Fruit fly (Drosophila melanogaster): ENCODE results near the gene CG12375.

CG12375 gene

DNA sequence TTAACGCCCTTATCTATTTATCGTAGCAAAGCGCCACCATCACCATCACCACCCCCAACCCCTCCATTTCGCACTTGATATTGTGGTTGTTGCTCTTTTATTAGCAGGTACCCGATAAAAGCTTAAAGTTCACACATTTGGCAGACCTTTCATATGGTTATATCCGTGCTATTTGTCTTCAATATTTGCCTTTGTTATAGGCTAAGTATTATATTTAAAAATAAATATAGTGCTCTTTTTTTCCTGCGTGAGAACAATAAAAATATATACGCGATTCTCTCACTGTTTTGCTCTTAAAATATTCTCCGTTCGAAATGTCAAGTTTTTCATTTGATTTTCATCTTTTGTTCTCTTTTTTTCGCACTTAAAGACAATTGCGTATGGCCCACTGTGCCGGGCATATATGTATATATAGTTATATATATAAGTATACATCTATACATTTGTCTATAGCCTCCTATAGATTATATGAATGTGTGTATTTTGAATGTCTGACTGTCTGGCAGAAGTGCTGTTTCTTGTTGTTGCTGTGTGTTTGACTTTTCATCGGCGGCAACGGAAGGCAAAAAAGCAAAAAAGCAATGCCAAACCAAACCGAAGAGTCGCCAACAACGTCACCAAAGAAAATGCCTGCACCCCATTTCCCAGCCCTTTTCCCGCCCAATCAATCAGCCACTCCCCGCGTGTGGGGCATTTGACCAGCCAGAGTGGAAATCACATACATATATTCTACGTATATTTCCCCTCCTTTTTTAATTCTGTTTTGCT, 32.4 kb downstream of the CG12375 start (continued):
- TF ChIP-seq Trl (optimal IDR thresholded peaks at IDR 0.05) (peak in 1 of 2 experiments; percentile 47), Trl (GFP tag; optimal IDR thresholded peaks at IDR 0.05) (no peak), Meics (GFP tag; optimal IDR thresholded peaks at IDR 0.05) (peak; percentile 12), lab (GFP tag; optimal IDR thresholded peaks at IDR 0.05) (peak; percentile 7), CG11696 (GFP tag; IDR thresholded peaks at IDR 0.05) (no peak), ab (GFP tag; optimal IDR thresholded peaks at IDR 0.05) (no peak), crol (GFP tag; IDR thresholded peaks at IDR 0.05) (peak; percentile 18; the same call in 1 of the 2 replicates), Fer3 (tag; optimal IDR thresholded peaks at IDR 0.05) (no peak), CG34422 (GFP tag; IDR thresholded peaks at IDR 0.05) (0 out of 3 replicates have a peak, but pooled peaks have one; percentile 23), CG2202 (tag; optimal IDR thresholded peaks at IDR 0.05) (no peak), nerfin-2 (GFP tag; IDR thresholded peaks at IDR 0.05; ENCODE audit: partially characterized antibody) (0 out of 2 replicates have a peak, but pooled peaks have one; percentile 8), CG30431 (GFP tag; optimal IDR thresholded peaks at IDR 0.05) (no peak), CG4282 (GFP tag; optimal IDR thresholded peaks at IDR 0.05) (no peak), dmrt99B (tag; optimal IDR thresholded peaks at IDR 0.05) (peak; percentile 16)

DNA sequence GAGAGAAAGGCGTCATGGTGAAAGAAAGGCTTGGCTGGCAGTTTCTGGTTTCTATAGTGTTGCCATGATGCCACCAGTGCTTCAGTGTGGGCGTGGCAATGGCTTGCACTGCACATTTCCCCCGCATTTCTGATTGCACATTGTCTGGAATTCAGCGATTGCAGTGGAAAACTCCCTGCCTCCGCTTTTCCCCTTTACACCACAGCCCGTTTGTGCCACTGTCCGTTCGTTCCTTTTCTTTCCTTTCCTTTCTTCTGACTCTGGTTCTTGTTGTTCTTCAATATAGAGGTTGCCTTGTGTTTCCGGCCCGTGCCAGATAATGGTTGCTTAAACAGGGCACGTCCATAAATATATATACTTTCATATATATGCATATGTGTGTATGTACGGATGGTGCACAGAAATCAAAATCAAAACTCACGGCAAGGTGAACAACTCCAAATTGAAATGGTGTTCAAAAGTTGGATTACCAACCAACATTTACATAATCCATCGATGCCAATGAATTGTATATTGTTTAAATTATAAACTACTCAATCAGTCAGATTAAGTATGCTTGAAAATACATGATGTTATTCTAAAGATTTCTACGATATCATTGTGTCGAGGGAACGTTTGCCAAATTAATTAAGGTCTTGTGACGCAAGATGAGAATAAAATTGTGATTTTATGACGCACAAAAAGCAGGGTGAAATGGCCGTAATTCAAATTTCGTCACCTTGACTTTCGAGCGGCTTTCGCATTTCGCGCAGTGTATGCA, 33.3 kb downstream of the CG12375 start:
- no peak for TF ChIP-seq NK7.1 (GFP tag; optimal IDR thresholded peaks at IDR 0.05)
- TF ChIP-seq Xbp1 (GFP tag; optimal IDR thresholded peaks at IDR 0.05), result no peak
- TF ChIP-seq CG8281 (tag; optimal IDR thresholded peaks at IDR 0.05), result no peak
- 0 out of 2 replicates have a peak, but pooled peaks have one; percentile 17 for TF ChIP-seq Drgx (GFP tag; IDR thresholded peaks at IDR 0.05)
- peak in 1 of 2 experiments; percentile 16 for TF ChIP-seq eve (GFP tag; optimal IDR thresholded peaks at IDR 0.05)
- TF ChIP-seq HmgZ (tag; optimal IDR thresholded peaks at IDR 0.05), result no peak
- TF ChIP-seq chinmo (GFP tag; IDR thresholded peaks at IDR 0.05; ENCODE audit: partially characterized antibody), result 0 out of 4 replicates have a peak, but pooled peaks have one; percentile 5
- no peak for TF ChIP-seq BtbVII (GFP tag; optimal IDR thresholded peaks at IDR 0.05)
- peak; percentile 10 for TF ChIP-seq nom (GFP tag; optimal IDR thresholded peaks at IDR 0.05)
- TF ChIP-seq NFAT (GFP tag; IDR thresholded peaks at IDR 0.05), result no peak
- peak; percentile 2 for TF ChIP-seq lbe (GFP tag; optimal IDR thresholded peaks at IDR 0.05)
- no peak for TF ChIP-seq kni (GFP tag; optimal IDR thresholded peaks at IDR 0.05)
- TF ChIP-seq Pdp1 (GFP tag; optimal IDR thresholded peaks at IDR 0.05), result peak in 1 of 2 experiments; percentile 31
- no peak for TF ChIP-seq CG9797 (GFP tag; optimal IDR thresholded peaks at IDR 0.05)
- peak; percentile 62 for TF ChIP-seq Hr39 (optimal IDR thresholded peaks at IDR 0.05)
- TF ChIP-seq Med (GFP tag), result peak; percentile 62
- no peak for TF ChIP-seq CG15696 (tag; optimal IDR thresholded peaks at IDR 0.05)
- peak; percentile 54 for TF ChIP-seq sens (GFP tag)

DNA sequence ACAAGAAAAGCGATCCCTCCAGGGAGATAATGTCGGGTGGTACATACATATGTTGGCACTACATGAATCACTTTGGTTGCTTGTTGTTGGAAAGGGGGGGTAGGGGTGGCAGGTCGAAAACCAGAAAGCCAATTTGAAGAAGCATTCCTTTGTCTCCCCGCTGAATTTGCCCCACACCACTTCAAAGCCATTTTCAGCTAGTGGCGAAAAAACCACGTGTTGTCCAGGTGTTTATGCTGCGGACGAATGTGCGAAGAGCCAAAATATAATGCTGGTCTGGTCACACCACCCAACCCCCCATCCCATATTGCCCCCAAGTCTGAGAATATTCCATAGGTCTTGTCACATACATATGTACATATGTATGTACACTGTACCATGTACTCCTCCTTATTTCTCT, 34.8 kb downstream of the CG12375 start:
- TF ChIP-seq CkIIα-i1 (GFP tag; IDR thresholded peaks at IDR 0.05), result no peak
- TF ChIP-seq Mad (GFP tag; optimal IDR thresholded peaks at IDR 0.05), result no peak
- TF ChIP-seq CG13894 (tag; optimal IDR thresholded peaks at IDR 0.05), result peak; percentile 4
- peak; percentile 16 for TF ChIP-seq hkb (optimal IDR thresholded peaks at IDR 0.05)
- TF ChIP-seq hkb (GFP tag; IDR thresholded peaks at IDR 0.05), result no peak
- peak; percentile 43 for TF ChIP-seq sd (tag; optimal IDR thresholded peaks at IDR 0.05)
- TF ChIP-seq CG10543 (GFP tag; optimal IDR thresholded peaks at IDR 0.05), result peak; percentile 46
- TF ChIP-seq cwo (GFP tag; optimal IDR thresholded peaks at IDR 0.05), result peak; percentile 36
- TF ChIP-seq sob (GFP tag; IDR thresholded peaks at IDR 0.05), result 0 out of 2 replicates have a peak, but pooled peaks have one; percentile 14
- peak; percentile 59 for TF ChIP-seq CG12769 (tag; optimal IDR thresholded peaks at IDR 0.05)
- peak; percentile 24 for TF ChIP-seq kay (GFP tag; optimal IDR thresholded peaks at IDR 0.05)
- TF ChIP-seq crol (GFP tag; IDR thresholded peaks at IDR 0.05), result peak; percentile 73
- TF ChIP-seq twi (tag; optimal IDR thresholded peaks at IDR 0.05), result peak; percentile 75
- 0 out of 2 replicates have a peak, but pooled peaks have one; percentile 12 for TF ChIP-seq inv (GFP tag; IDR thresholded peaks at IDR 0.05; ENCODE audit: partially characterized antibody)
- TF ChIP-seq zf30C (GFP tag; optimal IDR thresholded peaks at IDR 0.05), result no peak
